Worm (Caenorhabditis elegans) whole organism, L4 larva: ENCODE results near the gene daf-41.

Source experiments
- R02D3.7 ChIP-seq: fragments of 150-350 bp; sonication (generic microtip); optimal IDR thresholded peaks from 3 replicates; lab custom pipeline; 2014; ENCODE audit warnings: missing biosample characterization, missing genetic modification characterization
- Y48G9A.11 ChIP-seq: fragments of 200-800 bp; sonication (Bioruptor generic); IDR thresholded peaks from 2 replicates; pipeline ENCODE4 v1.3.6; 2022; ENCODE audit warnings: missing genetic modification reagents, missing genetic modification characterization, missing compliant biosample characterization
- aha-1 ChIP-seq: fragments of 150-350 bp; peaks from one replicate; lab custom pipeline; 2014; ENCODE audit warnings: missing biosample characterization, missing genetic modification characterization
- arid-1 ChIP-seq: fragments of 200-800 bp; sonication (Bioruptor generic); conservative IDR thresholded peaks from 2 replicates; pipeline ENCODE4 v1.3.6; 2022; ENCODE audit warnings: missing genetic modification reagents, missing genetic modification characterization, missing compliant biosample characterization
- ceh-82 ChIP-seq: sonication (generic microtip); optimal IDR thresholded peaks from 2 replicates; lab custom pipeline; 2017; ENCODE audit warnings: missing biosample characterization, missing genetic modification characterization
- ces-1 ChIP-seq: fragments of 150-350 bp; sonication (generic microtip); optimal IDR thresholded peaks from 4 replicates; lab custom pipeline; 2014; ENCODE audit warnings: missing biosample characterization, missing genetic modification reagents, missing genetic modification characterization
- daf-12 ChIP-seq: fragments of 150-350 bp; optimal IDR thresholded peaks from 2 replicates; lab custom pipeline; 2014; ENCODE audit warnings: missing biosample characterization, missing genetic modification reagents, missing genetic modification characterization
- dmd-8 ChIP-seq: fragments of 200-800 bp; sonication (Bioruptor generic); IDR thresholded peaks from 2 replicates; pipeline ENCODE4 v1.3.6; 2022; ENCODE audit warnings: missing genetic modification characterization, missing compliant biosample characterization
- lin-13 ChIP-seq: fragments of 150-350 bp; optimal IDR thresholded peaks from 2 replicates; lab custom pipeline; 2014; ENCODE audit warnings: missing biosample characterization, missing genetic modification reagents, missing genetic modification characterization
- lir-3 ChIP-seq: sonication (generic microtip); optimal IDR thresholded peaks from 2 replicates; lab custom pipeline; 2016; ENCODE audit warnings: mild to moderate bottlenecking, missing genetic modification characterization, missing compliant biosample characterization
- nhr-25 ChIP-seq: sonication (generic microtip); optimal IDR thresholded peaks from 2 replicates; lab custom pipeline; 2017; ENCODE audit warnings: missing genetic modification characterization, mild to moderate bottlenecking, missing compliant biosample characterization, antibody characterized with exemption, moderate library complexity, borderline replicate concordance; ENCODE audit not compliant: insufficient read depth
- pha-4 ChIP-seq, 2 experiments: fragments of 150-350 bp in 1 of 2; fragments of 200-800 bp in 1 of 2; sonication (Bioruptor generic) in 1 of 2; IDR thresholded peaks in 1 of 2; optimal IDR thresholded peaks in 1 of 2; 2 replicates each; pipeline versions ENCODE4 v1.3.6 to Lab custom; 2014 to 2022; ENCODE audit warnings: missing genetic modification characterization in 2 of 2, missing genetic modification reagents in 2 of 2, missing biosample characterization in 1 of 2, missing compliant biosample characterization in 1 of 2
- zip-11 ChIP-seq: fragments of 200-800 bp; sonication (Bioruptor generic); IDR thresholded peaks from 2 replicates; pipeline ENCODE4 v1.3.6; 2022; ENCODE audit warnings: missing genetic modification characterization, missing compliant biosample characterization

ce11 chrIII:5228839-5229238 lies 45.7 kb downstream of the daf-41 start:
- TF ChIP-seq aha-1 (tag; lab: Kevin White, UChicago): no peak
- TF ChIP-seq nhr-25 (tag; lab: Kevin White, UChicago): no peak
- TF ChIP-seq Y48G9A.11 (GFP tag; lab: Robert Waterston, UW): no peak
- no peak for TF ChIP-seq zip-11 (GFP tag; lab: Robert Waterston, UW)
- no peak for TF ChIP-seq ces-1 (GFP tag; lab: Kevin White, UChicago)
- TF ChIP-seq daf-12: no peak
- TF ChIP-seq ceh-82 (tag; lab: Kevin White, UChicago): no peak
- no peak for TF ChIP-seq pha-4 (GFP tag; IDR thresholded peaks at IDR 0.05; lab: Robert Waterston, UW)
- TF ChIP-seq pha-4 (tag; optimal IDR thresholded peaks at IDR 0.05; lab: Kevin White, UChicago): no peak
- TF ChIP-seq lin-13: no peak
- no peak for TF ChIP-seq dmd-8
- no peak for TF ChIP-seq lir-3 (tag; lab: Kevin White, UChicago)
- no peak for TF ChIP-seq arid-1 (GFP tag; lab: Robert Waterston, UW)
- TF ChIP-seq R02D3.7 (tag; lab: Kevin White, UChicago): no peak
